Fruit fly (Drosophila melanogaster): ENCODE data around the gene CG14668.

CG14668 gene

dm6 chr3R:5367512-5368169, 19.8 kb downstream of the CG14668 start:
- TF ChIP-seq psq (optimal IDR thresholded peaks at IDR 0.05), result no peak
- TF ChIP-seq usp (GFP tag; optimal IDR thresholded peaks at IDR 0.05), result no peak
- no peak for TF ChIP-seq pan (optimal IDR thresholded peaks at IDR 0.05)
- no peak for TF ChIP-seq CG8478 (optimal IDR thresholded peaks at IDR 0.05)
- TF ChIP-seq Dll (optimal IDR thresholded peaks at IDR 0.05), result no peak
- TF ChIP-seq EcR (GFP tag; optimal IDR thresholded peaks at IDR 0.05), result no peak

- TF ChIP-seq EcR (GFP tag; optimal IDR thresholded peaks at IDR 0.05), result no peak
- no peak for TF ChIP-seq usp (GFP tag; optimal IDR thresholded peaks at IDR 0.05)
- no peak for TF ChIP-seq CG8478 (optimal IDR thresholded peaks at IDR 0.05)
- no peak for TF ChIP-seq Dll (optimal IDR thresholded peaks at IDR 0.05)
- TF ChIP-seq pan (optimal IDR thresholded peaks at IDR 0.05), result no peak
- no peak for TF ChIP-seq psq (optimal IDR thresholded peaks at IDR 0.05)
These were observed 22.8 kb downstream of the CG14668 start for dm6 chr3R:5364539-5365273.

- no peak for TF ChIP-seq EcR (GFP tag; optimal IDR thresholded peaks at IDR 0.05)
These were observed 24.1 kb downstream of the CG14668 start for dm6 chr3R:5363412-5363811.

DNA sequence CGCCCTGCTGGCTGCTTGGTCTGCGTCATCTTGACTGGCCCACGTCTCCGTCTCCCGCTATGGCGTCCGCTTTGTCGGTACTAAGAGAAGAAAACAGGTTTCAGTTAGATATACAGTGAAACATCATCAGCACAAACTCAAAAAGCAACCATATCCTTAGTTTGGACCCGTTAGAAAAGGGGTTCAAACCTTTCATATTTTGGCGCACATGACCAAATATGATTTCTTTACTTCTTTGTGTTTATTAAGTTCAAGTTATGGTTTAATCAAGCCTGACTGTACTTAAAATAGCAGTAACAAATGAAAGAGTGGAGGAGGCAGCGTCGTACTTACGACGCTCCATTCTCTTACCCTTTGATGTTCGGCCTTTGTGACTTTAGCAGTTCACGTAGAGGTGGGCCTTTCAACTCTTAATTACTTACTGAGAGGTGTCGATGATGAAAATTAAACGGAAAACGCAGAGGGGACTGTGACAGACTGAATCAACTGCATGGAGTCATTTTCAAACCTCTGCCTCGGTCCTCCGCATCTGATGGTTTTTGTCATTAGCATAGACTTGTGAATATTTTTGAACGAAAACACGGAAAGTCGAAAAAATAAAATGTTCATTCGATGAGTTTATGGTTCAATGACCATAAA, 25.7 kb downstream of the CG14668 start:
- TF ChIP-seq CG8478 (optimal IDR thresholded peaks at IDR 0.05) (no peak), pan (optimal IDR thresholded peaks at IDR 0.05) (no peak), EcR (GFP tag; optimal IDR thresholded peaks at IDR 0.05) (no peak), usp (GFP tag; optimal IDR thresholded peaks at IDR 0.05) (no peak), psq (optimal IDR thresholded peaks at IDR 0.05) (no peak), Dll (optimal IDR thresholded peaks at IDR 0.05) (no peak)

dm6 chr3R:5357935-5358414, 29.5 kb downstream of the CG14668 start, which contains the start of gene Prosbeta7:
Prosbeta7 (minus strand) TSS chr3R:5358364.
- no peak for TF ChIP-seq EcR (GFP tag; optimal IDR thresholded peaks at IDR 0.05)
- no peak for TF ChIP-seq CG8478 (optimal IDR thresholded peaks at IDR 0.05)
- no peak for TF ChIP-seq Dll (optimal IDR thresholded peaks at IDR 0.05)
- TF ChIP-seq usp (GFP tag; optimal IDR thresholded peaks at IDR 0.05), result no peak
- TF ChIP-seq pan (optimal IDR thresholded peaks at IDR 0.05), result no peak
- TF ChIP-seq psq (optimal IDR thresholded peaks at IDR 0.05), result no peak

dm6 chr3R:5355135-5355493, 32.4 kb downstream of the CG14668 start:
- TF ChIP-seq EcR (GFP tag; optimal IDR thresholded peaks at IDR 0.05) (no peak), psq (optimal IDR thresholded peaks at IDR 0.05) (no peak), pan (optimal IDR thresholded peaks at IDR 0.05) (no peak), Dll (optimal IDR thresholded peaks at IDR 0.05) (no peak), usp (GFP tag; optimal IDR thresholded peaks at IDR 0.05) (no peak), CG8478 (optimal IDR thresholded peaks at IDR 0.05) (no peak)

dm6 chr3R:5354373-5355134, 32.9 kb downstream of the CG14668 start, which contains the start of the genes CG11999 and CG1161:
CG11999 (minus strand) TSS chr3R:5354747.
CG1161 (plus strand) TSS chr3R:5355092.
- TF ChIP-seq EcR (GFP tag; optimal IDR thresholded peaks at IDR 0.05) (no peak), usp (GFP tag; optimal IDR thresholded peaks at IDR 0.05) (no peak), psq (optimal IDR thresholded peaks at IDR 0.05) (no peak), CG8478 (optimal IDR thresholded peaks at IDR 0.05) (no peak), pan (optimal IDR thresholded peaks at IDR 0.05) (no peak), Dll (optimal IDR thresholded peaks at IDR 0.05) (no peak)

dm6 chr3R:5350393-5350972, 37.0 kb downstream of the CG14668 start, which contains the start of gene mtd:
mtd (minus strand) TSS chr3R:5350443.
- TF ChIP-seq Dll (optimal IDR thresholded peaks at IDR 0.05), result no peak
- no peak for TF ChIP-seq usp (GFP tag; optimal IDR thresholded peaks at IDR 0.05)
- TF ChIP-seq CG8478 (optimal IDR thresholded peaks at IDR 0.05), result no peak
- no peak for TF ChIP-seq EcR (GFP tag; optimal IDR thresholded peaks at IDR 0.05)
- no peak for TF ChIP-seq pan (optimal IDR thresholded peaks at IDR 0.05)
- no peak for TF ChIP-seq psq (optimal IDR thresholded peaks at IDR 0.05)

DNA sequence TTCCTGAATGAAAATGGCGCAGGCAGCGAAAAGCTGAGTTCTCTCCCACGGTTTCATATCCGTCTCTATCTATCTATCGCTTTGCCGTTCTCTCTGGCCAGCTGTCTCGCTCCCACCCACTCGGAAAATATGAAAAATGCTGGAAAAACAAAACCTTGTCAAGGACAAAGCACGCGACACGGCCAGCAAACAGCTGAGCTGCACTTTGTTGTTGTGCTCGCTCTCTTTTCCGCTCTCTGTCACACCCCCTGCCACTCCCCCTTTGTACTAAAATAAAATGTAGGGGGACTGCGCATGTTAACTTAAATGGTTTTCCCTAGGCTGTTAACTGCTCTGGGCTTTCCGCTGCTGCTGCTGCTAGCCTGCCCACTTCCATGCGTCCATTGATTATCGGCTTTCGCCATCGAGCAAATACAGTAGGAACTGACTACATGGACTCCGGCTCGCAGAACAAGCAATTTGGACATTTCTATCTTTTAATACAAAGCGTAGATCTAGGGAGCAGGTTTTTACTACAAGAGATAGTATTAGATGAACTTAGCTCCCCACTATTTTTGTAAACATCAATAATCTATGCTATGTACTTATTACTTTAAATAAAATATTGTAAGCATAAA, 40.6 kb downstream of the CG14668 start:
- TF ChIP-seq EcR (GFP tag; optimal IDR thresholded peaks at IDR 0.05), result no peak
- no peak for TF ChIP-seq psq (optimal IDR thresholded peaks at IDR 0.05)
- TF ChIP-seq usp (GFP tag; optimal IDR thresholded peaks at IDR 0.05), result no peak
- no peak for TF ChIP-seq pan (optimal IDR thresholded peaks at IDR 0.05)
- no peak for TF ChIP-seq CG8478 (optimal IDR thresholded peaks at IDR 0.05)
